Fruit fly (Drosophila melanogaster): ENCODE results near the gene CG31663.

DNA sequence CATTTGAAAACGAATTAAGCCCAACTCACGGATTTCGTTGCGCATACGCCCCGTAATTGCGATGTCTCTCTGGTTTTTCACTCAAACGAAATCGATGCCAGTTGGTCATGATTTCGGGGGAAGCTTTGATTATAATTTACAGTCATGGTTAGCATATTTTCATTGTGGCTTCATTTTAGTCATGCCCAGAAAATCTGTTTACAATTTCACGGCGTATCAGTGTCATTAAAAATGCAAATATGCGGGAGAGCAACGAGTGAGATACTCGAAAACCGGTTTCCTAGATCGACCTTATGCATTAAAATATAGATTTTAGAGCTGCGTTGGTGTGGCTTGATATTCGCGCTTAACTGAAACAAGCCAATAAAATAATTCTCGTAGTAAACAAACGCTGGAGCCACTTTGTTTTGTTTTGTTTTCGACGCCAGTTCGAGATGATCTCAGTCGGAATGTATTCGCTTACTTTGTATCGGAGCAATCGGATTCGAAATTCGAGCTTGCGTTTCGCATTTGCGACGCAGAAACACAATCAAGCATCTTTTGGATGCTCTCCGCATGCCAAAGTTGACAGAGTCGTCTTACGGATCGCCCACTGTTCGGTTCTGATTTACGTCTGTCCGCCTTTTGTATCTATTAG, 49.4 kb upstream of the CG31663 start:
- TF ChIP-seq Pif1B (GFP tag; optimal IDR thresholded peaks at IDR 0.05), result no peak
- no peak for TF ChIP-seq CG8301 (tag; optimal IDR thresholded peaks at IDR 0.05)
- no peak for TF ChIP-seq EcR (GFP tag; optimal IDR thresholded peaks at IDR 0.05)
- TF ChIP-seq CG34367 (tag; optimal IDR thresholded peaks at IDR 0.05), result no peak

Data from whole organism, pupa.